Fruit fly (Drosophila melanogaster) S2 (cell line): Measurements from ENCODE around the gene CG3842.

Experiments used
- CG8478 ChIP-seq: fragments of >200 bp; optimal IDR thresholded peaks from 2 replicates; lab custom pipeline; 2018
- CTCF ChIP-seq, 2 experiments: fragments of >200 bp; optimal IDR thresholded peaks; 2 replicates each; lab custom pipeline; 2018

DNA sequence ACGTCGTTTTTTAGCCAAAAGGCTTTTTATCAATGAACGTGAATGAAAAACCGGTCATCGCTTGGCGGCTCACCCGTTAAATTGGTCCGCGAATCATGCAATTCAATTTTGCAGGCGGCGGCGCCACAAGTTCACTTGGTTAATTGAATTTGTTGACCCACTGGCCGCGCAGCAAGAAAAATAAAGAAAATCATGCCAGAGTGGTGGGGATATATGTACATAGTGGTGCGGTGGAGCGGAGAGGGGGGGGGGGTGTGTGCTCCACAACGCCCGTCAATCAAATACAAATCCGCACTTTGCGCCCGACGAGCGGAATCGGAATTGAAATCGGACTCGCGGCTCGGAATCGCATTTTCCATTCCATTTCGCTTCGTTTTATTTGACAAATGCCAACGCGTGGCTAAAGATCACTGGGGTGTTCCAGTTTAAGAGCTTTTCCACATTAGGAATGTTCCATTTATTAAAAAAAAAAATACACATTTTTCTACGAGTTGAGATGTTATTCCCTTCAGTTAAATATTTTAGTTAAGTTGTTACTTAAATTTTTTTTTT, 20.0 kb downstream of the CG3842 start:
- TF ChIP-seq CG8478 (no peak), CTCF (optimal IDR thresholded peaks at IDR 0.05; lab: Kevin White, UChicago) (no peak)
